Worm (Caenorhabditis elegans): ENCODE measurements around the gene emb-9.

Gene emb-9

ce11 chrIII:9346722-9347121 is 2.5 kb upstream of the emb-9 start (continued):
- no peak for TF ChIP-seq xbp-1 (tag; optimal IDR thresholded peaks at IDR 0.05)
- TF ChIP-seq sox-4 (tag; optimal IDR thresholded peaks at IDR 0.05): no peak
- peak in 1 of 2 experiments; percentile 20 for TF ChIP-seq lsy-2 (tag; optimal IDR thresholded peaks at IDR 0.05)

DNA sequence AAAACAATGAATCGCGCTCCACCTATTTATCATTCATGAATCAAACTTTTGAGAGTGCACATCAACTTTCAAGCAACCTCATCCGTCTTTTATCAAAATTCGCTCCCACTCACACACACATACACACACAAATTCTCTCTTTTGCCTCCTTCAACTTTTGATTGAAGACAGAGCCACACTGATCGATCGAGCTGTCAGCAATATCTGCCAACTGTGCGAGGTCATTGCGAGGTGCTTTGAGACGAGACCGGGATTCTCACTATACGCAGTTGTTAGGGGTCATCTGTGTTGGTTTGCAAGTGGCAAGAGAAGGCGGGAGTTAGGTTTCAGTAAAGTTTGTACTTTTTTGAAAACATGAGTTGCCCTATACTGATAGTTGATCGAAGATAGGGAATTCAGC is 1.9 kb upstream of the emb-9 start:
- peak; percentile 51 for TF ChIP-seq lin-14 (GFP tag; optimal IDR thresholded peaks at IDR 0.05)
- TF ChIP-seq lin-35 (GFP tag; optimal IDR thresholded peaks at IDR 0.05): no peak
- TF ChIP-seq lir-3 (tag; optimal IDR thresholded peaks at IDR 0.05; ENCODE audit: poor library complexity): no peak
- TF ChIP-seq nhr-71 (tag; optimal IDR thresholded peaks at IDR 0.05): peak; percentile 26
- peak; percentile 0 for TF ChIP-seq snu-23 (GFP tag; optimal IDR thresholded peaks at IDR 0.05)
- peak; percentile 73 for TF ChIP-seq pag-3 (tag; optimal IDR thresholded peaks at IDR 0.05; ENCODE audit: borderline replicate concordance, insufficient read depth)
- no peak for TF ChIP-seq ceh-8 (GFP tag; optimal IDR thresholded peaks at IDR 0.05)
- TF ChIP-seq swsn-7 (tag; optimal IDR thresholded peaks at IDR 0.05): no peak
- TF ChIP-seq lsy-2 (tag; optimal IDR thresholded peaks at IDR 0.05): peak in 1 of 2 experiments; percentile 9
- peak; percentile 64 for TF ChIP-seq rnt-1 (tag; optimal IDR thresholded peaks at IDR 0.05)

- TF ChIP-seq tlp-1 (tag; optimal IDR thresholded peaks at IDR 0.05) (no peak), C04F5.9 (tag; optimal IDR thresholded peaks at IDR 0.05) (no peak), ceh-82 (tag; optimal IDR thresholded peaks at IDR 0.05) (no peak), blmp-1 (tag; optimal IDR thresholded peaks at IDR 0.05) (no peak), lsy-2 (tag; optimal IDR thresholded peaks at IDR 0.05) (no peak), nhr-28 (tag; optimal IDR thresholded peaks at IDR 0.05) (no peak)
Measured at ce11 chrIII:9340025-9340424, 4.2 kb downstream of the emb-9 start.

ce11 chrIII:9337968-9338367 is 6.3 kb downstream of the emb-9 start:
- TF ChIP-seq ceh-63 (GFP tag; optimal IDR thresholded peaks at IDR 0.05): no peak
- no peak for TF ChIP-seq nhr-237 (tag; optimal IDR thresholded peaks at IDR 0.05)
- no peak for TF ChIP-seq efl-1 (optimal IDR thresholded peaks at IDR 0.05)
- peak in 1 of 2 experiments; percentile 85 for TF ChIP-seq efl-1 (GFP tag; optimal IDR thresholded peaks at IDR 0.05 in 1 of 2)
- no peak for TF ChIP-seq nhr-47 (tag; optimal IDR thresholded peaks at IDR 0.05)
- TF ChIP-seq C04F5.9 (tag; optimal IDR thresholded peaks at IDR 0.05): no peak
- TF ChIP-seq swsn-7 (tag; optimal IDR thresholded peaks at IDR 0.05): no peak
- TF ChIP-seq mep-1 (tag; optimal IDR thresholded peaks at IDR 0.05): no peak

DNA sequence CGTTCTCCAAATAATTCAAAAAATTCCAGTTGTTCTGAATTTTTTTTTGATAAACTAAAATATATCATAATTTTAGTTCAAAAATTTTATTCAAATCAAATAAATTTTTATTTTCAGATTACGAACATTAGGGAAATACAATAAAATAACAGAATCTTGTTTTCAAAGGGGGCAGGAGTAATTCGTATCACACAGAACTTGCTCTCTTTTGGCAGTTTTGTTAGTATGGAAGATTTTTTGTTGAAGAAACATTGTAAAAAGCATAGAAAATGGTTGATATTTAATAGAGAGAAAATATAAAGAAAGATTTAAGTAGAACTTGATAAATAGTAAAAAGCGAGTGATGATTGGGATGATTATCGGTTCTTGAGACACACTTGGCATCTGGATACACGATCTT is 7.4 kb downstream of the emb-9 start:
- no peak for TF ChIP-seq F16B12.6 (tag; optimal IDR thresholded peaks at IDR 0.05)
- TF ChIP-seq ceh-90 (tag; optimal IDR thresholded peaks at IDR 0.05): no peak
- TF ChIP-seq isw-1 (GFP tag; IDR thresholded peaks at IDR 0.05): no peak

ce11 chrIII:9335076-9335475 is 9.2 kb downstream of the emb-9 start:
- TF ChIP-seq lin-14 (GFP tag; optimal IDR thresholded peaks at IDR 0.05) (no peak), blmp-1 (tag; optimal IDR thresholded peaks at IDR 0.05) (peak; percentile 95)

DNA sequence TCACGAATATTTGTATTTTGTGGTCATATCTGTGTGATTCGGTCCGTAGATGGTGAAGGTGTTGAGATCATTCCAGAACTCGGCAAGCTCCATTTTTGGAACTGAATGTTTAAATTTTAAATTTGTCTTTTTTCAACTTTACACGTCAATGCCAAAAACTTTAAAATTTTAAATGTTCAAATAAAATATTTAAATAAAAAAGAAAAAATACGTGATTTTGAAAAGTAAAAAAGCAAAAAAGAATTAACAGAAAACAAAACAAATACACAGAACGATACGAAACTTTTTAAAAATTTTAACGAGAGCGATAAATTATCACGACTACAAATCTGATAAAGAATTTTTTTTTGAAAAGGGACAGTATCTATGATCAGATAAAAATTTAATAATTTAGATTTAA is 10.1 kb downstream of the emb-9 start, which contains the start of gene elo-4:
Gene elo-4 (minus strand): TSS at position 101 of the 400 bp plus-strand sequence.
- no peak for TF ChIP-seq dpl-1 (GFP tag; optimal IDR thresholded peaks at IDR 0.05)
- TF ChIP-seq nhr-237 (tag; optimal IDR thresholded peaks at IDR 0.05): no peak
- no peak for TF ChIP-seq zag-1 (tag; optimal IDR thresholded peaks at IDR 0.05)
- TF ChIP-seq lin-15B (tag; optimal IDR thresholded peaks at IDR 0.05): no peak
- no peak for TF ChIP-seq nhr-71 (tag; optimal IDR thresholded peaks at IDR 0.05)
- no peak for TF ChIP-seq nhr-11 (tag; optimal IDR thresholded peaks at IDR 0.05)
- no peak for TF ChIP-seq lin-13 (GFP tag; optimal IDR thresholded peaks at IDR 0.05)
- no peak for TF ChIP-seq nhr-19 (GFP tag; conservative IDR thresholded peaks at IDR 0.05)
- TF ChIP-seq Y116A8C.19 (tag; optimal IDR thresholded peaks at IDR 0.05; ENCODE audit: borderline replicate concordance): no peak
- no peak for TF ChIP-seq efl-1 (optimal IDR thresholded peaks at IDR 0.05)
- TF ChIP-seq efl-1 (GFP tag; optimal IDR thresholded peaks at IDR 0.05 in 1 of 2): no peak
- TF ChIP-seq nhr-12 (tag; optimal IDR thresholded peaks at IDR 0.05): no peak
- no peak for TF ChIP-seq ceh-8 (GFP tag; optimal IDR thresholded peaks at IDR 0.05)
- TF ChIP-seq egl-13 (tag; optimal IDR thresholded peaks at IDR 0.05): no peak
- no peak for TF ChIP-seq zip-4 (GFP tag; optimal IDR thresholded peaks at IDR 0.05)
